Worm (Caenorhabditis elegans) whole organism, L1 larva: ENCODE data around the gene pha-4.

Experiments used
- C04F5.9 ChIP-seq: sonication (generic microtip); optimal IDR thresholded peaks from 2 replicates; lab custom pipeline; 2016; ENCODE audit warnings: missing genetic modification characterization, missing compliant biosample characterization
- C34B4.2 ChIP-seq: sonication (generic microtip); optimal IDR thresholded peaks from 2 replicates; lab custom pipeline; 2017; ENCODE audit warnings: mild to moderate bottlenecking, missing genetic modification characterization, missing compliant biosample characterization
- F16B12.6 ChIP-seq: fragments of 150-350 bp; optimal IDR thresholded peaks from 2 replicates; lab custom pipeline; 2014; ENCODE audit warnings: missing biosample characterization, missing genetic modification characterization
- Y116A8C.19 ChIP-seq: sonication (generic microtip); optimal IDR thresholded peaks from 2 replicates; lab custom pipeline; 2016; ENCODE audit warnings: missing compliant biosample characterization, missing genetic modification characterization, borderline replicate concordance
- aha-1 ChIP-seq: fragments of 150-350 bp; optimal IDR thresholded peaks from 2 replicates; lab custom pipeline; 2014; ENCODE audit warnings: missing biosample characterization, missing genetic modification characterization
- alr-1 ChIP-seq: fragments of 200-800 bp; sonication (Bioruptor generic); optimal IDR thresholded peaks from 2 replicates; lab custom pipeline; 2018; ENCODE audit warnings: borderline replicate concordance, mild to moderate bottlenecking, missing genetic modification characterization, missing compliant biosample characterization
- ama-1 ChIP-seq: fragments of 150-350 bp; optimal IDR thresholded peaks from 2 replicates; lab custom pipeline; 2014
- blmp-1 ChIP-seq: fragments of 150-350 bp; optimal IDR thresholded peaks from 2 replicates; lab custom pipeline; 2014; ENCODE audit warnings: missing biosample characterization, missing genetic modification characterization
- ceh-63 ChIP-seq: fragments of 200-800 bp; sonication (Bioruptor generic); optimal IDR thresholded peaks from 2 replicates; lab custom pipeline; 2018; ENCODE audit warnings: mild to moderate bottlenecking, missing genetic modification characterization, missing compliant biosample characterization
- ceh-82 ChIP-seq, 3 experiments: fragments of 150-350 bp in 1 of 3; sonication (generic microtip) in 2 of 3; optimal IDR thresholded peaks; 2 replicates each; lab custom pipeline; 2014 to 2017; ENCODE audit warnings: missing biosample characterization in 3 of 3, missing genetic modification characterization in 3 of 3
- ceh-90 ChIP-seq: sonication (generic microtip); optimal IDR thresholded peaks from 2 replicates; lab custom pipeline; 2016; ENCODE audit warnings: missing genetic modification characterization, missing compliant biosample characterization
- dpl-1 ChIP-seq, 3 experiments: fragments of 150-350 bp in 2 of 3; sonication (generic microtip) in 1 of 3; optimal IDR thresholded peaks; 2 replicates each; lab custom pipeline; 2014 to 2017; ENCODE audit warnings: missing biosample characterization in 3 of 3, missing genetic modification characterization in 3 of 3, missing genetic modification reagents in 3 of 3
- dsc-1 ChIP-seq: sonication (generic microtip); optimal IDR thresholded peaks from 2 replicates; lab custom pipeline; 2016; ENCODE audit warnings: mild to moderate bottlenecking, missing genetic modification characterization, missing compliant biosample characterization
- elt-2 ChIP-seq: sonication (generic microtip); optimal IDR thresholded peaks from 2 replicates; lab custom pipeline; 2016; ENCODE audit warnings: missing genetic modification characterization, mild to moderate bottlenecking, inconsistent platforms, missing compliant biosample characterization, missing genetic modification reagents
- elt-3 ChIP-seq, 6 experiments: fragments of 150-350 bp in 1 of 6; sonication (generic microtip); optimal IDR thresholded peaks; 2 replicates each; lab custom pipeline; 2017 to 2018; ENCODE audit warnings: missing biosample characterization in 6 of 6, missing genetic modification characterization in 6 of 6, inconsistent platforms in 1 of 6
- fkh-4 ChIP-seq: sonication (generic microtip); optimal IDR thresholded peaks from 2 replicates; lab custom pipeline; 2016; ENCODE audit warnings: missing compliant biosample characterization, missing genetic modification characterization, borderline replicate concordance
- grh-1 ChIP-seq: fragments of 200-800 bp; sonication (Bioruptor generic); IDR thresholded peaks from 2 replicates; pipeline ENCODE4 v1.3.6; 2022; ENCODE audit warnings: missing genetic modification reagents, missing genetic modification characterization, missing compliant biosample characterization
- irx-1 ChIP-seq: sonication (generic microtip); optimal IDR thresholded peaks from 2 replicates; lab custom pipeline; 2016; ENCODE audit warnings: missing genetic modification characterization, missing compliant biosample characterization
- jun-1 ChIP-seq: fragments of 150-350 bp; optimal IDR thresholded peaks from 2 replicates; lab custom pipeline; 2014; ENCODE audit warnings: missing biosample characterization, missing genetic modification reagents, missing genetic modification characterization
- lin-13 ChIP-seq: fragments of 150-350 bp; optimal IDR thresholded peaks from 2 replicates; lab custom pipeline; 2014; ENCODE audit warnings: missing biosample characterization, missing genetic modification reagents, missing genetic modification characterization
- lin-14 ChIP-seq: fragments of 200-800 bp; sonication (Bioruptor generic); optimal IDR thresholded peaks from 2 replicates; lab custom pipeline; 2018; ENCODE audit warnings: mild to moderate bottlenecking, missing genetic modification characterization, moderate library complexity, missing compliant biosample characterization
- lin-15B ChIP-seq: fragments of 150-350 bp; sonication (generic microtip); optimal IDR thresholded peaks from 3 replicates; lab custom pipeline; 2014; ENCODE audit warnings: missing biosample characterization, missing genetic modification characterization
- lin-35 ChIP-seq, 2 experiments: fragments of 150-350 bp; optimal IDR thresholded peaks; 2 replicates each; lab custom pipeline; 2014; ENCODE audit warnings: missing biosample characterization in 2 of 2, missing genetic modification characterization in 2 of 2, missing genetic modification reagents in 2 of 2
- lin-39 ChIP-seq: fragments of 150-350 bp; optimal IDR thresholded peaks from 2 replicates; lab custom pipeline; 2014; ENCODE audit warnings: missing biosample characterization, missing genetic modification reagents, missing genetic modification characterization
- mab-9 ChIP-seq: fragments of 200-800 bp; sonication (Bioruptor generic); IDR thresholded peaks from 2 replicates; pipeline ENCODE4 v1.3.6; 2022; ENCODE audit warnings: missing genetic modification reagents, missing genetic modification characterization, missing compliant biosample characterization
- mdl-1 ChIP-seq, 2 experiments: fragments of 150-350 bp; optimal IDR thresholded peaks; 2 replicates each; lab custom pipeline; 2014 to 2017; ENCODE audit warnings: missing biosample characterization in 2 of 2, missing genetic modification characterization in 2 of 2, inconsistent platforms in 1 of 2
- mef-2 ChIP-seq: fragments of 150-350 bp; optimal IDR thresholded peaks from 2 replicates; lab custom pipeline; 2014; ENCODE audit warnings: missing biosample characterization, missing genetic modification characterization
- mep-1 ChIP-seq: fragments of 150-350 bp; optimal IDR thresholded peaks from 2 replicates; lab custom pipeline; 2014; ENCODE audit warnings: missing biosample characterization, missing genetic modification characterization
- nhr-11 ChIP-seq: fragments of 150-350 bp; optimal IDR thresholded peaks from 2 replicates; lab custom pipeline; 2014; ENCODE audit warnings: missing biosample characterization, missing genetic modification characterization
- nhr-12 ChIP-seq: sonication (generic microtip); optimal IDR thresholded peaks from 2 replicates; lab custom pipeline; 2017; ENCODE audit warnings: missing biosample characterization, missing genetic modification characterization
- nhr-20 ChIP-seq: sonication (generic microtip); optimal IDR thresholded peaks from 2 replicates; lab custom pipeline; 2016; ENCODE audit warnings: mild to moderate bottlenecking, missing genetic modification characterization, missing compliant biosample characterization
- nhr-28 ChIP-seq: fragments of 150-350 bp; optimal IDR thresholded peaks from 2 replicates; lab custom pipeline; 2014; ENCODE audit warnings: missing biosample characterization, missing genetic modification characterization
- nhr-47 ChIP-seq: sonication (generic microtip); optimal IDR thresholded peaks from 2 replicates; lab custom pipeline; 2016; ENCODE audit warnings: mild to moderate bottlenecking, missing genetic modification characterization, moderate library complexity, missing compliant biosample characterization
- nhr-71 ChIP-seq: sonication (generic microtip); optimal IDR thresholded peaks from 2 replicates; lab custom pipeline; 2016; ENCODE audit warnings: mild to moderate bottlenecking, missing genetic modification characterization, moderate library complexity, missing compliant biosample characterization
- nhr-76 ChIP-seq: sonication (generic microtip); optimal IDR thresholded peaks from 2 replicates; lab custom pipeline; 2017; ENCODE audit warnings: missing biosample characterization, missing genetic modification characterization
- nhr-77 ChIP-seq: fragments of 150-350 bp; optimal IDR thresholded peaks from 2 replicates; lab custom pipeline; 2014; ENCODE audit warnings: missing biosample characterization, missing genetic modification characterization
- nhr-85 ChIP-seq: sonication (generic microtip); peaks from one replicate; lab custom pipeline; 2016; ENCODE audit warnings: missing genetic modification characterization, inconsistent platforms, missing compliant biosample characterization
- nhr-90 ChIP-seq: sonication (generic microtip); optimal IDR thresholded peaks from 2 replicates; lab custom pipeline; 2016; ENCODE audit warnings: mild to moderate bottlenecking, missing genetic modification characterization, missing compliant biosample characterization; ENCODE audit not compliant: poor library complexity
- pax-3 ChIP-seq: fragments of 200-800 bp; sonication (Bioruptor generic); optimal IDR thresholded peaks from 2 replicates; lab custom pipeline; 2018; ENCODE audit warnings: mild to moderate bottlenecking, missing genetic modification characterization, moderate library complexity, missing compliant biosample characterization
- rnt-1 ChIP-seq: sonication (generic microtip); optimal IDR thresholded peaks from 2 replicates; lab custom pipeline; 2016; ENCODE audit warnings: mild to moderate bottlenecking, missing genetic modification characterization, moderate library complexity, missing compliant biosample characterization
- skn-1 ChIP-seq: fragments of 150-350 bp; optimal IDR thresholded peaks from 2 replicates; lab custom pipeline; 2014; ENCODE audit warnings: missing biosample characterization, missing genetic modification characterization
- sox-4 ChIP-seq: sonication (generic microtip); optimal IDR thresholded peaks from 2 replicates; lab custom pipeline; 2016; ENCODE audit warnings: missing genetic modification characterization, missing compliant biosample characterization
- tbx-2 ChIP-seq: sonication (generic microtip); optimal IDR thresholded peaks from 2 replicates; lab custom pipeline; 2016; ENCODE audit warnings: missing genetic modification characterization, missing compliant biosample characterization
- tlp-1 ChIP-seq: fragments of 150-350 bp; optimal IDR thresholded peaks from 2 replicates; lab custom pipeline; 2014; ENCODE audit warnings: missing biosample characterization, missing genetic modification characterization
- vab-15 ChIP-seq: sonication (generic microtip); optimal IDR thresholded peaks from 2 replicates; lab custom pipeline; 2017; ENCODE audit warnings: missing genotype, mild to moderate bottlenecking, missing genetic modification characterization, missing compliant biosample characterization
- zip-4 ChIP-seq: fragments of 200-800 bp; sonication (Bioruptor generic); optimal IDR thresholded peaks from 2 replicates; lab custom pipeline; 2018; ENCODE audit warnings: mild to moderate bottlenecking, missing genetic modification characterization, moderate library complexity, missing compliant biosample characterization
- ztf-11 ChIP-seq, 2 experiments: sonication (generic microtip); optimal IDR thresholded peaks; 2 replicates each; lab custom pipeline; 2016 to 2017; ENCODE audit warnings: missing genetic modification characterization in 2 of 2, missing biosample characterization in 1 of 2, missing compliant biosample characterization in 1 of 2
- ztf-4 ChIP-seq: fragments of 150-350 bp; optimal IDR thresholded peaks from 2 replicates; lab custom pipeline; 2014; ENCODE audit warnings: missing biosample characterization, missing genetic modification characterization

The pha-4 gene

ce11 chrV:20778257-20778697 is 25.4 kb downstream of the pha-4 start (continued):
- TF ChIP-seq nhr-71 (peak; percentile 100), F16B12.6 (tag; lab: Kevin White, UChicago) (no peak), jun-1 (peak; percentile 96), tbx-2 (tag; lab: Kevin White, UChicago) (peak; percentile 99), mab-9 (GFP tag; lab: Robert Waterston, UW) (peak; percentile 95), pax-3 (peak; percentile 98), lin-15B (tag; lab: Kevin White, UChicago) (peak; percentile 40), nhr-20 (peak; percentile 100), ztf-4 (tag; lab: Kevin White, UChicago) (peak; percentile 97), lin-39 (peak; percentile 91), mef-2 (tag; lab: Kevin White, UChicago) (peak; percentile 94)

DNA sequence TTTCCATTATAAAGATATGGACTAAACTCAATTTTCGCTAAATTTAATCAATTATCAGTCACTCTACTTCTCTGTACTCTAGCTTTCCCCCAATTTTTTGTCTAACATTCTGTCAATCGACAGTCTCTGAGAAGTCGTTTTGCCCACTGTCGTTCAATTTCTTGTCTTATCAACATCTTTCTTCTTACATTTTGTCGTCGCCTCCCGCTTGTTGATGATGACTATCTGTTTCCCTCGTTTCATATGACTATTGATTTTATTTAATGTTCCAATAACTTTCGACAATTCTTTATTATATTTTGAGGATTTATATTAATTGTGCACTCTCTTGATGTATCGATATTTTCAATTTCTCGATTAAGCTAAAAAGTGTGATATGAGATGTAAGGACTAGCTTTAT is 26.0 kb downstream of the pha-4 start:
- TF ChIP-seq nhr-77 (tag; lab: Kevin White, UChicago) (no peak), ceh-63 (GFP tag; lab: Kevin White, UChicago) (no peak), nhr-20 (no peak), C04F5.9 (tag; lab: Kevin White, UChicago) (no peak), elt-3 (tag; optimal IDR thresholded peaks at IDR 0.05; lab: Kevin White, UChicago) (peak in 2 of 6 experiments; percentile 9 to 50), sox-4 (tag; lab: Kevin White, UChicago) (no peak), dsc-1 (tag; lab: Kevin White, UChicago) (no peak), alr-1 (tag; lab: Kevin White, UChicago) (no peak), aha-1 (tag; lab: Kevin White, UChicago) (no peak), nhr-85 (no peak), fkh-4 (tag; lab: Kevin White, UChicago) (no peak), mep-1 (tag; lab: Kevin White, UChicago) (peak; percentile 21), blmp-1 (peak; percentile 58), lin-35 (GFP tag; optimal IDR thresholded peaks at IDR 0.05; lab: Kevin White, UChicago) (peak in 1 of 2 experiments; percentile 23), ceh-82 (tag; optimal IDR thresholded peaks at IDR 0.05; lab: Kevin White, UChicago) (no peak), elt-2 (tag; lab: Kevin White, UChicago) (peak; percentile 2), Y116A8C.19 (no peak), ztf-4 (tag; lab: Kevin White, UChicago) (peak; percentile 32), skn-1 (tag; lab: Kevin White, UChicago) (peak; percentile 6), nhr-12 (tag; lab: Kevin White, UChicago) (no peak)

ce11 chrV:20779707-20780346 is 27.0 kb downstream of the pha-4 start:
- TF ChIP-seq dsc-1 (tag; lab: Kevin White, UChicago) (peak; percentile 80), nhr-47 (peak; percentile 23), nhr-76 (tag; lab: Kevin White, UChicago) (no peak), rnt-1 (tag; lab: Kevin White, UChicago) (peak; percentile 58), grh-1 (GFP tag; lab: Robert Waterston, UW) (no peak), lin-35 (GFP tag; optimal IDR thresholded peaks at IDR 0.05; lab: Kevin White, UChicago) (no peak), lin-14 (peak; percentile 25), ceh-90 (tag; lab: Kevin White, UChicago) (no peak), nhr-85 (peak; percentile 75), lin-13 (GFP tag; lab: Kevin White, UChicago) (no peak), vab-15 (tag; lab: Kevin White, UChicago) (no peak), pax-3 (peak; percentile 42), tlp-1 (tag; lab: Kevin White, UChicago) (no peak), zip-4 (GFP tag; lab: Kevin White, UChicago) (no peak), aha-1 (tag; lab: Kevin White, UChicago) (no peak), ceh-63 (GFP tag; lab: Kevin White, UChicago) (no peak), dpl-1 (GFP tag; optimal IDR thresholded peaks at IDR 0.05; lab: Kevin White, UChicago) (no peak), C34B4.2 (tag; lab: Kevin White, UChicago) (no peak), ztf-11 (tag; optimal IDR thresholded peaks at IDR 0.05; lab: Kevin White, UChicago) (no peak), nhr-11 (tag; lab: Kevin White, UChicago) (no peak), elt-3 (tag; optimal IDR thresholded peaks at IDR 0.05; lab: Kevin White, UChicago) (no peak), nhr-71 (peak; percentile 57), nhr-28 (no peak), mdl-1 (tag; optimal IDR thresholded peaks at IDR 0.05; lab: Kevin White, UChicago) (no peak), nhr-90 (tag; lab: Kevin White, UChicago) (no peak), jun-1 (no peak), ama-1 (lab: Kevin White, UChicago) (no peak), irx-1 (tag; lab: Kevin White, UChicago) (peak; percentile 1)
